Worm (Caenorhabditis elegans) whole organism, late embryonic: ENCODE data around the gene F14D7.18.

Experiments used
- eyg-1 ChIP-seq: sonication (generic microtip); optimal IDR thresholded peaks from 2 replicates; lab custom pipeline; 2016; ENCODE audit warnings: missing genotype, missing genetic modification characterization, missing compliant biosample characterization
- madf-2 ChIP-seq: sonication (generic microtip); optimal IDR thresholded peaks from 2 replicates; lab custom pipeline; 2017; ENCODE audit warnings: missing genetic modification characterization, missing compliant biosample characterization
- sdc-2 ChIP-seq: sonication (generic microtip); optimal IDR thresholded peaks from 2 replicates; lab custom pipeline; 2016; ENCODE audit warnings: missing genotype, missing genetic modification characterization, missing compliant biosample characterization

ce11 chrV:14260831-14261230 lies 29.7 kb downstream of the F14D7.18 start, which contains the start of gene F40G12.2:
- no peak for TF ChIP-seq madf-2 (tag; lab: Kevin White, UChicago)
- no peak for TF ChIP-seq sdc-2
- no peak for TF ChIP-seq eyg-1 (tag; lab: Kevin White, UChicago)
